Fruit fly (Drosophila melanogaster) whole organism, pupa: ENCODE results near the gene Tsp97E.

Source experiments
- CG10348 ChIP-seq: fragments of 200-800 bp; sonication (Bioruptor generic); IDR thresholded peaks from 2 replicates; pipeline ENCODE4 v1.3.6; 2022; ENCODE audit warnings: missing biosample characterization, missing genetic modification characterization
- CG13204 ChIP-seq: fragments of 200-800 bp; sonication (Bioruptor generic); optimal IDR thresholded peaks from 2 replicates; lab custom pipeline; 2018; ENCODE audit warnings: missing biosample characterization, mild to moderate bottlenecking, missing genetic modification characterization, moderate library complexity
- CG17806 ChIP-seq: fragments of 200-800 bp; sonication (Bioruptor generic); optimal IDR thresholded peaks from 2 replicates; lab custom pipeline; 2018; ENCODE audit warnings: missing biosample characterization, mild to moderate bottlenecking, missing genetic modification characterization, moderate library complexity
- CG8159 ChIP-seq: fragments of 200-800 bp; sonication (Bioruptor generic); optimal IDR thresholded peaks from 3 replicates; lab custom pipeline; 2018; ENCODE audit warnings: missing biosample characterization, mild to moderate bottlenecking, missing genetic modification characterization, moderate library complexity
- CG9948 ChIP-seq: fragments of 200-800 bp; sonication (Bioruptor generic); optimal IDR thresholded peaks from 2 replicates; lab custom pipeline; 2018; ENCODE audit warnings: missing biosample characterization, mild to moderate bottlenecking, missing genetic modification characterization, moderate library complexity
- D1 ChIP-seq: fragments of 200-800 bp; sonication (Bioruptor generic); optimal IDR thresholded peaks from 2 replicates; lab custom pipeline; 2018; ENCODE audit warnings: missing biosample characterization, mild to moderate bottlenecking, missing genetic modification characterization, moderate library complexity
- EcR ChIP-seq: fragments of 200-800 bp; sonication (Bioruptor generic); optimal IDR thresholded peaks from 3 replicates; lab custom pipeline; 2019; ENCODE audit warnings: missing biosample characterization, missing genetic modification characterization, mild to moderate bottlenecking, moderate library complexity, missing genetic modification reagents
- Pif1A ChIP-seq: fragments of 200-800 bp; sonication (Bioruptor generic); optimal IDR thresholded peaks from 3 replicates; lab custom pipeline; 2016; ENCODE audit warnings: missing biosample characterization, missing genetic modification characterization
- Pif1B ChIP-seq: fragments of 200-800 bp; sonication (Bioruptor generic); optimal IDR thresholded peaks from 3 replicates; lab custom pipeline; 2016; ENCODE audit warnings: missing biosample characterization, missing genetic modification characterization
- Snoo ChIP-seq: fragments of 200-800 bp; sonication (Bioruptor generic); optimal IDR thresholded peaks from 3 replicates; lab custom pipeline; 2017; ENCODE audit warnings: missing biosample characterization, mild to moderate bottlenecking, missing genetic modification characterization, inconsistent platforms
- fd96Ca ChIP-seq: fragments of 200-800 bp; sonication (Bioruptor generic); IDR thresholded peaks from 3 replicates; pipeline ENCODE4 v1.3.6; 2022; ENCODE audit warnings: missing biosample characterization, missing genetic modification characterization
- gl ChIP-seq: fragments of 200-800 bp; sonication (Bioruptor generic); optimal IDR thresholded peaks from 2 replicates; lab custom pipeline; 2018; ENCODE audit warnings: missing biosample characterization, mild to moderate bottlenecking, missing genetic modification characterization
- rn ChIP-seq: fragments of 200-800 bp; sonication (Bioruptor generic); IDR thresholded peaks from 2 replicates; pipeline ENCODE4 v1.3.6; 2022; ENCODE audit warnings: missing biosample characterization, missing genetic modification characterization

DNA sequence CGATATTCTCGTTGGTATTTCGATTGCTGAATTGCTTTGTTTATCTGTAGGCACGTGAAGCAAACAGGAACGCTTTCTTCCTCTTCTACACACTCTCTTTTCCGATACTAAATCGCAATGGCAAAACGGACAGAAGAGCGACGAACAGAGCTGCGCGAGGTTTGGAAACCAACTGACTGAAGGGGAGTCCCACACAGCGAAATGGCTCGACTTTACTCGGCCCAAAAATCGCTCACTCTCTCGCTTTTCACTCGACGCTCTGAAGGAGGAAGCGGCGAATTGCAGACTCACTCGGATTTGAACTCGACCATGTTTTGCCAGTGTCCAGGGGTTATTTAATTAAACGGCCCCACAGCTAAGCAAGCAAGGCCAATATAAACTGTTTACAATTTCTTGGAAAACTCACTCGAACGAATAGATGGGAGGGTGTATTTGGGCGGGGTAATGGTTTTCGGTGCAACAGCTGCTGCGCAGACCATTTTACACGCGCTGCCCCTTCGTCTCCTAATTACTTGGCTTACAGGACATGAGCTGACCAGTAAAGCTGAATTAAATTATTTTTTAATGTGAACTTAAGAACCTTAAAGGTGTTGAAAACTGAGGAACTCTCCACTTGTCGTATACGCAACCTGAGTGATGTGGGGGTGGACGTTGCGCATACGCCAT, 6.2 kb downstream of the Tsp97E start, which contains the start of gene CG6330:
- no peak for TF ChIP-seq gl
- no peak for TF ChIP-seq CG13204
- no peak for TF ChIP-seq CG9948 (tag; lab: Kevin White, UChicago)
- TF ChIP-seq CG17806 (tag; lab: Kevin White, UChicago) = no peak
- TF ChIP-seq D1 = no peak
- TF ChIP-seq Pif1B (GFP tag; lab: Kevin White, UChicago) = no peak
- no peak for TF ChIP-seq CG10348 (GFP tag; lab: Robert Waterston, UW)
- no peak for TF ChIP-seq EcR
- no peak for TF ChIP-seq rn (GFP tag; lab: Robert Waterston, UW)
- TF ChIP-seq fd96Ca (GFP tag; lab: Robert Waterston, UW) = no peak
- TF ChIP-seq Snoo = no peak
- no peak for TF ChIP-seq CG8159 (tag; lab: Kevin White, UChicago)
- no peak for TF ChIP-seq Pif1A (GFP tag; lab: Kevin White, UChicago)
